Fruit fly (Drosophila melanogaster) whole organism, prepupa: Measurements from ENCODE around the gene Mkp3.
A peak's percentile ranks its signal among the peaks of the same experiment; 100 is the strongest.

Experiments used
- CG10631 ChIP-seq: fragments of 200-800 bp; sonication (Bioruptor generic); optimal IDR thresholded peaks from 2 replicates; lab custom pipeline; 2016; ENCODE audit warnings: missing biosample characterization, missing genetic modification characterization
- CG10669 ChIP-seq: fragments of 200-800 bp; sonication (Bioruptor generic); optimal IDR thresholded peaks from 3 replicates; lab custom pipeline; 2018; ENCODE audit warnings: missing biosample characterization, mild to moderate bottlenecking, missing genetic modification characterization, moderate library complexity
- CG11294 ChIP-seq: fragments of 200-800 bp; sonication (Bioruptor generic); IDR thresholded peaks from 2 replicates; pipeline ENCODE4 v1.3.6; 2022; ENCODE audit warnings: missing biosample characterization, missing genetic modification characterization
- CG11762 ChIP-seq: fragments of 200-800 bp; sonication (Bioruptor generic); optimal IDR thresholded peaks from 3 replicates; lab custom pipeline; 2016; ENCODE audit warnings: missing biosample characterization, missing genetic modification characterization; ENCODE audit not compliant: insufficient read depth
- CG11902 ChIP-seq: fragments of 200-800 bp; sonication (Bioruptor generic); optimal IDR thresholded peaks from 3 replicates; lab custom pipeline; 2016; ENCODE audit warnings: missing biosample characterization, missing genetic modification characterization
- CG15336 ChIP-seq: fragments of 200-800 bp; sonication (Bioruptor generic); IDR thresholded peaks from 2 replicates; pipeline ENCODE4 v1.3.6; 2022; ENCODE audit warnings: missing biosample characterization, missing genetic modification characterization
- CG16779 ChIP-seq: fragments of 200-800 bp; sonication (Bioruptor generic); optimal IDR thresholded peaks from 3 replicates; lab custom pipeline; 2017; ENCODE audit warnings: missing biosample characterization, mild to moderate bottlenecking, missing genetic modification characterization
- CG3032 ChIP-seq: fragments of 200-800 bp; optimal IDR thresholded peaks from 2 replicates; lab custom pipeline; 2019; ENCODE audit warnings: missing biosample characterization, mild to moderate bottlenecking, missing genetic modification characterization, moderate library complexity
- CG31627 ChIP-seq: fragments of 200-800 bp; sonication (Bioruptor generic); optimal IDR thresholded peaks from 3 replicates; lab custom pipeline; 2016; ENCODE audit warnings: missing biosample characterization, missing genetic modification characterization
- CG32006 ChIP-seq: fragments of 200-800 bp; sonication (Bioruptor generic); optimal IDR thresholded peaks from 3 replicates; lab custom pipeline; 2017; ENCODE audit warnings: missing biosample characterization, mild to moderate bottlenecking, missing genetic modification characterization
- CG34406 ChIP-seq: fragments of 200-800 bp; sonication (Bioruptor generic); optimal IDR thresholded peaks from 3 replicates; lab custom pipeline; 2016; ENCODE audit warnings: missing biosample characterization, missing genetic modification characterization
- CG3919 ChIP-seq: fragments of 200-800 bp; sonication (Bioruptor generic); optimal IDR thresholded peaks from 3 replicates; lab custom pipeline; 2016; ENCODE audit warnings: missing biosample characterization, missing genetic modification characterization
- CG4318 ChIP-seq: fragments of 200-800 bp; sonication (Bioruptor generic); optimal IDR thresholded peaks from 3 replicates; lab custom pipeline; 2017; ENCODE audit warnings: missing biosample characterization, mild to moderate bottlenecking, missing genetic modification characterization
- CG6163 ChIP-seq: fragments of 200-800 bp; sonication (Bioruptor generic); IDR thresholded peaks from 3 replicates; pipeline ENCODE4 v1.3.6; 2022; ENCODE audit warnings: missing biosample characterization, missing genetic modification characterization
- CG6792 ChIP-seq: fragments of 200-800 bp; sonication (Bioruptor generic); optimal IDR thresholded peaks from 3 replicates; lab custom pipeline; 2016; ENCODE audit warnings: missing biosample characterization, missing genetic modification characterization
- CG6808 ChIP-seq: fragments of 200-800 bp; sonication (Bioruptor generic); optimal IDR thresholded peaks from 3 replicates; lab custom pipeline; 2017; ENCODE audit warnings: missing biosample characterization, missing genetic modification characterization, mild to moderate bottlenecking, moderate library complexity, missing genetic modification reagents
- CG6854 ChIP-seq: fragments of 200-800 bp; sonication (Bioruptor generic); optimal IDR thresholded peaks from 2 replicates; lab custom pipeline; 2017; ENCODE audit warnings: missing biosample characterization, mild to moderate bottlenecking, missing genetic modification characterization
- CG7368 ChIP-seq: fragments of 200-800 bp; sonication (Bioruptor generic); optimal IDR thresholded peaks from 3 replicates; lab custom pipeline; 2016; ENCODE audit warnings: missing biosample characterization, missing genetic modification characterization
- CG8119 ChIP-seq: fragments of 200-800 bp; sonication (Bioruptor generic); IDR thresholded peaks from 3 replicates; pipeline ENCODE4 v1.3.6; 2022; ENCODE audit warnings: missing biosample characterization, missing genetic modification characterization
- CG8632 ChIP-seq: fragments of 200-800 bp; sonication (Bioruptor generic); optimal IDR thresholded peaks from 3 replicates; lab custom pipeline; 2016; ENCODE audit warnings: missing biosample characterization, missing genetic modification characterization
- CG9139 ChIP-seq: fragments of 200-800 bp; sonication (Bioruptor generic); optimal IDR thresholded peaks from 3 replicates; lab custom pipeline; 2017; ENCODE audit warnings: missing biosample characterization, mild to moderate bottlenecking, missing genetic modification characterization
- Eip75B ChIP-seq: fragments of 200-800 bp; sonication (Bioruptor generic); optimal IDR thresholded peaks from 3 replicates; lab custom pipeline; 2016; ENCODE audit warnings: missing biosample characterization, missing genetic modification characterization
- Eip78C ChIP-seq: fragments of 200-800 bp; sonication (Bioruptor generic); peaks from one replicate; lab custom pipeline; 2016; ENCODE audit warnings: missing biosample characterization, missing genetic modification characterization
- Eip93F ChIP-seq: fragments of 200-800 bp; sonication (Bioruptor generic); optimal IDR thresholded peaks from 2 replicates; lab custom pipeline; 2016; ENCODE audit warnings: missing biosample characterization, mild to moderate bottlenecking, missing genetic modification characterization
- Ets21C ChIP-seq: fragments of 200-800 bp; sonication (Bioruptor generic); optimal IDR thresholded peaks from 3 replicates; lab custom pipeline; 2016; ENCODE audit warnings: missing biosample characterization, missing genetic modification characterization
- Gug ChIP-seq: fragments of 200-800 bp; sonication (Bioruptor generic); IDR thresholded peaks from 2 replicates; pipeline ENCODE4 v1.3.6; 2022; ENCODE audit warnings: missing biosample characterization, missing genetic modification characterization
- Hr39 ChIP-seq: fragments of 200-800 bp; sonication (Bioruptor generic); optimal IDR thresholded peaks from 2 replicates; lab custom pipeline; 2016; ENCODE audit warnings: missing biosample characterization, missing genetic modification characterization
- Hr4 ChIP-seq: fragments of 200-800 bp; sonication (Bioruptor generic); optimal IDR thresholded peaks from 3 replicates; lab custom pipeline; 2016; ENCODE audit warnings: missing biosample characterization, missing genetic modification characterization
- Lpt ChIP-seq: fragments of 200-800 bp; sonication (Bioruptor generic); optimal IDR thresholded peaks from 3 replicates; lab custom pipeline; 2016; ENCODE audit warnings: missing biosample characterization, missing genetic modification characterization
- Met ChIP-seq: fragments of 200-800 bp; sonication (Bioruptor generic); optimal IDR thresholded peaks from 3 replicates; lab custom pipeline; 2016; ENCODE audit warnings: missing biosample characterization, missing genetic modification characterization
- OdsH ChIP-seq: fragments of 200-800 bp; sonication (Bioruptor generic); optimal IDR thresholded peaks from 3 replicates; lab custom pipeline; 2016; ENCODE audit warnings: missing biosample characterization, missing genetic modification characterization
- Smox ChIP-seq: fragments of 200-800 bp; sonication (Bioruptor generic); optimal IDR thresholded peaks from 3 replicates; lab custom pipeline; 2016; ENCODE audit warnings: missing biosample characterization, missing genetic modification characterization
- Sox102F ChIP-seq: fragments of 200-800 bp; sonication (Bioruptor generic); optimal IDR thresholded peaks from 2 replicates; lab custom pipeline; 2016; ENCODE audit warnings: missing biosample characterization, mild to moderate bottlenecking, missing genetic modification characterization
- Sox14 ChIP-seq: fragments of 200-800 bp; sonication (Bioruptor generic); optimal IDR thresholded peaks from 3 replicates; lab custom pipeline; 2016; ENCODE audit warnings: missing biosample characterization, missing genetic modification characterization
- Sox15 ChIP-seq: fragments of 200-800 bp; sonication (Bioruptor generic); optimal IDR thresholded peaks from 3 replicates; lab custom pipeline; 2016; ENCODE audit warnings: missing biosample characterization, missing genetic modification characterization
- achi ChIP-seq: fragments of 200-800 bp; sonication (Bioruptor generic); optimal IDR thresholded peaks from 3 replicates; lab custom pipeline; 2016; ENCODE audit warnings: missing biosample characterization, missing genetic modification characterization
- acj6 ChIP-seq: fragments of 200-800 bp; sonication (Bioruptor generic); optimal IDR thresholded peaks from 3 replicates; lab custom pipeline; 2016; ENCODE audit warnings: missing biosample characterization, missing genetic modification characterization
- cyc ChIP-seq: fragments of 200-800 bp; sonication (Bioruptor generic); optimal IDR thresholded peaks from 3 replicates; lab custom pipeline; 2016; ENCODE audit warnings: missing biosample characterization, missing genetic modification characterization
- dac ChIP-seq: fragments of 200-800 bp; sonication (Bioruptor generic); optimal IDR thresholded peaks from 2 replicates; lab custom pipeline; 2017; ENCODE audit warnings: missing biosample characterization, mild to moderate bottlenecking, missing genetic modification characterization
- dsx ChIP-seq: fragments of 200-800 bp; optimal IDR thresholded peaks from 3 replicates; lab custom pipeline; 2019; ENCODE audit warnings: missing biosample characterization, mild to moderate bottlenecking, missing genetic modification characterization, moderate library complexity; ENCODE audit not compliant: poor library complexity, severe bottlenecking
- eg ChIP-seq: fragments of 200-800 bp; sonication (Bioruptor generic); IDR thresholded peaks from 3 replicates; pipeline ENCODE4 v1.3.6; 2022; ENCODE audit warnings: missing biosample characterization, missing genetic modification characterization
- esn ChIP-seq: fragments of 200-800 bp; sonication (Bioruptor generic); optimal IDR thresholded peaks from 2 replicates; lab custom pipeline; 2016; ENCODE audit warnings: missing biosample characterization, mild to moderate bottlenecking, missing genetic modification characterization, moderate library complexity
- fd85E ChIP-seq: fragments of 200-800 bp; sonication (Bioruptor generic); optimal IDR thresholded peaks from 3 replicates; lab custom pipeline; 2016; ENCODE audit warnings: missing biosample characterization, missing genetic modification characterization
- fkh ChIP-seq: fragments of 200-800 bp; sonication (Bioruptor generic); optimal IDR thresholded peaks from 3 replicates; lab custom pipeline; 2017; ENCODE audit warnings: missing biosample characterization, mild to moderate bottlenecking, missing genetic modification characterization, moderate library complexity
- lz ChIP-seq: fragments of 200-800 bp; sonication (Bioruptor generic); optimal IDR thresholded peaks from 3 replicates; lab custom pipeline; 2016; ENCODE audit warnings: missing biosample characterization, missing genetic modification characterization
- pdm3 ChIP-seq: fragments of 200-800 bp; sonication (Bioruptor generic); optimal IDR thresholded peaks from 3 replicates; lab custom pipeline; 2016; ENCODE audit warnings: missing biosample characterization, missing genetic modification characterization
- spab ChIP-seq: fragments of 200-800 bp; sonication (Bioruptor generic); optimal IDR thresholded peaks from 2 replicates; lab custom pipeline; 2017; ENCODE audit warnings: missing biosample characterization, mild to moderate bottlenecking, missing genetic modification characterization, missing genetic modification reagents
- ss ChIP-seq, 2 experiments: fragments of 200-800 bp; sonication (Bioruptor generic); optimal IDR thresholded peaks; 2 replicates in 1 of 2; 3 replicates in 1 of 2; lab custom pipeline; 2017 to 2018; ENCODE audit warnings: mild to moderate bottlenecking in 2 of 2, missing biosample characterization in 2 of 2, missing genetic modification characterization in 2 of 2, moderate library complexity in 1 of 2
- svp ChIP-seq: fragments of 200-800 bp; sonication (Bioruptor generic); peaks from one replicate; lab custom pipeline; 2016; ENCODE audit warnings: missing biosample characterization, missing genetic modification characterization
- topi ChIP-seq: fragments of 200-800 bp; sonication (Bioruptor generic); optimal IDR thresholded peaks from 3 replicates; lab custom pipeline; 2016; ENCODE audit warnings: missing biosample characterization, missing genetic modification characterization
- vri ChIP-seq: fragments of 200-800 bp; sonication (Bioruptor generic); optimal IDR thresholded peaks from 3 replicates; lab custom pipeline; 2016; ENCODE audit warnings: missing biosample characterization, mild to moderate bottlenecking, missing genetic modification characterization

Mkp3 gene

dm6 chr3L:19046389-19047042, 39.7 kb downstream of the Mkp3 start:
- TF ChIP-seq OdsH (GFP tag; lab: Kevin White, UChicago): peak; percentile 51
- peak; percentile 66 for TF ChIP-seq achi (GFP tag; lab: Kevin White, UChicago)
- TF ChIP-seq fkh: no peak
- peak; percentile 59 for TF ChIP-seq pdm3
- TF ChIP-seq CG10669 (GFP tag; lab: Kevin White, UChicago): peak; percentile 56
- peak; percentile 42 for TF ChIP-seq Sox14 (GFP tag; lab: Kevin White, UChicago)
- TF ChIP-seq acj6 (GFP tag; lab: Kevin White, UChicago): peak; percentile 82
- peak; percentile 67 for TF ChIP-seq Hr39
- TF ChIP-seq Eip78C (GFP tag; lab: Kevin White, UChicago): peak; percentile 92
- TF ChIP-seq CG15336: 0 out of 2 replicates have a peak, but pooled peaks have one; percentile 30
- no peak for TF ChIP-seq CG4318
- TF ChIP-seq Eip75B (GFP tag; lab: Kevin White, UChicago): peak; percentile 74
- TF ChIP-seq CG10631 (GFP tag; lab: Kevin White, UChicago): peak; percentile 68
- peak; percentile 86 for TF ChIP-seq Smox (GFP tag; lab: Kevin White, UChicago)
- TF ChIP-seq Ets21C: peak; percentile 60
- TF ChIP-seq CG16779: peak; percentile 40
- peak; percentile 82 for TF ChIP-seq CG6792 (GFP tag; lab: Kevin White, UChicago)
- TF ChIP-seq Lpt: no peak
- no peak for TF ChIP-seq fd85E (GFP tag; lab: Kevin White, UChicago)
- peak; percentile 72 for TF ChIP-seq Sox102F (GFP tag; lab: Kevin White, UChicago)
- peak; percentile 66 for TF ChIP-seq CG6808
- peak; percentile 86 for TF ChIP-seq lz (GFP tag; lab: Kevin White, UChicago)
- peak; percentile 58 for TF ChIP-seq CG3032
- TF ChIP-seq CG9139 (GFP tag; lab: Kevin White, UChicago): peak; percentile 38
- 0 out of 3 replicates have a peak, but pooled peaks have one; percentile 18 for TF ChIP-seq CG8119 (GFP tag; lab: Robert Waterston, UW)
- TF ChIP-seq ss (GFP tag; optimal IDR thresholded peaks at IDR 0.05; lab: Kevin White, UChicago): peak; percentile 66 to 98
- TF ChIP-seq CG7368: peak; percentile 33
- peak; percentile 59 for TF ChIP-seq CG6854
- TF ChIP-seq eg (GFP tag; lab: Robert Waterston, UW): no peak
- TF ChIP-seq CG11902 (GFP tag; lab: Kevin White, UChicago): peak; percentile 48
- TF ChIP-seq dac (GFP tag; lab: Kevin White, UChicago): no peak
- peak; percentile 75 for TF ChIP-seq CG34406 (GFP tag; lab: Kevin White, UChicago)
- no peak for TF ChIP-seq CG11294 (GFP tag; lab: Robert Waterston, UW)
- peak; percentile 31 for TF ChIP-seq CG32006
- TF ChIP-seq CG31627: peak; percentile 69
- peak; percentile 28 for TF ChIP-seq CG11762 (GFP tag; lab: Kevin White, UChicago)
- peak; percentile 12 for TF ChIP-seq dsx (GFP tag; lab: Kevin White, UChicago)
- TF ChIP-seq svp (GFP tag; lab: Kevin White, UChicago): peak; percentile 93
- TF ChIP-seq Met: peak; percentile 90
- peak; percentile 74 for TF ChIP-seq Eip93F (GFP tag; lab: Kevin White, UChicago)
- peak; percentile 63 for TF ChIP-seq spab (GFP tag; lab: Kevin White, UChicago)
- peak; percentile 59 for TF ChIP-seq Sox15 (GFP tag; lab: Kevin White, UChicago)
- TF ChIP-seq esn (GFP tag; lab: Kevin White, UChicago): peak; percentile 93
- TF ChIP-seq cyc (GFP tag; lab: Kevin White, UChicago): peak; percentile 83
- TF ChIP-seq vri (GFP tag; lab: Kevin White, UChicago): peak; percentile 59
- peak; percentile 88 for TF ChIP-seq topi (GFP tag; lab: Kevin White, UChicago)
- no peak for TF ChIP-seq Gug
- TF ChIP-seq CG6163 (GFP tag; lab: Robert Waterston, UW): no peak
- peak; percentile 75 for TF ChIP-seq CG8632 (GFP tag; lab: Kevin White, UChicago)
- no peak for TF ChIP-seq Hr4
- peak; percentile 71 for TF ChIP-seq CG3919
